Fruit fly (Drosophila melanogaster): ENCODE measurements around the gene Vps33B.

DNA sequence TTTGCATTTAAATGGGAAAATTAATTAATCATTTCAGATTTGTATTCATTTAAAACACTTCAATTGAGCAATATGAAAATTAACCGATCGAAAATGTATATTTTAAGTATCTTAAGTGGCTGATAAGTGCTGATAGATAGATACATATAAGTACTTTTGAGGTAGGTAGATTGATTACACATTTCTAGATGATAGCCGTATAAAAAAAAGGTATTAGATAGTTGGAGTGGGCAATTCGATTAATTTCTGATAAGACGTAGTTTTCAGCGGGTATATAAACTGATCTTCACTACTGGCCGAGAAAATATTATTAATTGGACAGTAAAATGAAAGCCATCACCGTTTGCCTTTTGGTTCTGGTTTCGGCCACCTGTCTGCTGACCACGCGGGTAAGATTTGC lies 31.6 kb downstream of the Vps33B start, which contains the start of gene CG5107:
- TF ChIP-seq ttk (optimal IDR thresholded peaks at IDR 0.05), result no peak
- no peak for TF ChIP-seq Myc (optimal IDR thresholded peaks at IDR 0.05)
- no peak for TF ChIP-seq psq (optimal IDR thresholded peaks at IDR 0.05)

All from Kc167 (cell line).